Fruit fly (Drosophila melanogaster) whole organism, embryonic: ENCODE results near the gene CG11294.

Source experiments
- Abd-B ChIP-seq: fragments of 200-800 bp; sonication (Bioruptor generic); optimal IDR thresholded peaks from 2 replicates; lab custom pipeline; 2018; ENCODE audit warnings: missing biosample characterization, mild to moderate bottlenecking, missing genetic modification characterization, moderate library complexity
- Ada2b ChIP-seq: fragments of 200-800 bp; sonication (Bioruptor generic); IDR thresholded peaks from 2 replicates; pipeline ENCODE4 v1.3.6; 2022; ENCODE audit warnings: missing biosample characterization, missing genetic modification characterization
- Asciz ChIP-seq: fragments of 200-800 bp; sonication (Bioruptor generic); optimal IDR thresholded peaks from 2 replicates; lab custom pipeline; 2017; ENCODE audit warnings: missing biosample characterization, mild to moderate bottlenecking, missing genetic modification characterization, missing genetic modification reagents
- BEAF-32 ChIP-seq: fragments of 200-800 bp; sonication (Bioruptor generic); optimal IDR thresholded peaks from 3 replicates; lab custom pipeline; 2017; ENCODE audit warnings: missing biosample characterization, missing genetic modification characterization, mild to moderate bottlenecking, moderate library complexity, missing genetic modification reagents
- CG10366 ChIP-seq: fragments of 200-800 bp; sonication (Bioruptor generic); IDR thresholded peaks from 2 replicates; pipeline ENCODE4 v1.3.6; 2022; ENCODE audit warnings: missing biosample characterization, missing genetic modification characterization
- CG10959 ChIP-seq: fragments of 200-800 bp; sonication (Bioruptor generic); IDR thresholded peaks from 2 replicates; pipeline ENCODE4 v1.3.6; 2022; ENCODE audit warnings: missing biosample characterization, missing genetic modification characterization
- CG11560 ChIP-seq: fragments of 200-800 bp; sonication (Bioruptor generic); IDR thresholded peaks from 3 replicates; pipeline ENCODE4 v1.3.6; 2022; ENCODE audit warnings: missing biosample characterization, missing genetic modification characterization
- CG12104 ChIP-seq: fragments of 200-800 bp; sonication (Bioruptor generic); optimal IDR thresholded peaks from 3 replicates; lab custom pipeline; 2016; ENCODE audit warnings: missing biosample characterization, missing genetic modification characterization
- CG14441 ChIP-seq: fragments of 200-800 bp; sonication (Bioruptor generic); IDR thresholded peaks from 2 replicates; pipeline ENCODE4 v1.3.6; 2022; ENCODE audit warnings: missing biosample characterization, missing genetic modification characterization
- CG14965 ChIP-seq: fragments of 200-800 bp; sonication (Bioruptor generic); optimal IDR thresholded peaks from 2 replicates; lab custom pipeline; 2016; ENCODE audit warnings: missing biosample characterization, missing genetic modification characterization, borderline replicate concordance
- CG15269 ChIP-seq: fragments of 200-800 bp; sonication (Bioruptor generic); optimal IDR thresholded peaks from 2 replicates; lab custom pipeline; 2018; ENCODE audit warnings: missing biosample characterization, mild to moderate bottlenecking, missing genetic modification characterization, moderate library complexity
- CG16863 ChIP-seq: fragments of 200-800 bp; sonication (Bioruptor generic); optimal IDR thresholded peaks from 3 replicates; lab custom pipeline; 2016; ENCODE audit warnings: missing biosample characterization, missing genetic modification characterization
- CG32772 ChIP-seq: fragments of 200-800 bp; sonication (Bioruptor generic); IDR thresholded peaks from 2 replicates; pipeline ENCODE4 v1.3.6; 2022; ENCODE audit warnings: missing biosample characterization, missing genetic modification characterization
- CG3407 ChIP-seq: fragments of 200-800 bp; sonication (Bioruptor generic); optimal IDR thresholded peaks from 2 replicates; lab custom pipeline; 2018; ENCODE audit warnings: missing biosample characterization, mild to moderate bottlenecking, missing genetic modification characterization
- CG3847 ChIP-seq: fragments of 200-800 bp; sonication (Bioruptor generic); IDR thresholded peaks from 2 replicates; pipeline ENCODE4 v1.3.6; 2022; ENCODE audit warnings: missing biosample characterization, missing genetic modification characterization
- CG7963 ChIP-seq: fragments of 200-800 bp; sonication (Bioruptor generic); IDR thresholded peaks from 3 replicates; pipeline ENCODE4 v1.3.6; 2022; ENCODE audit warnings: missing biosample characterization, missing genetic modification characterization; ENCODE audit not compliant: partially characterized antibody
- CG8089 ChIP-seq: fragments of 200-800 bp; sonication (Bioruptor generic); optimal IDR thresholded peaks from 3 replicates; lab custom pipeline; 2016; ENCODE audit warnings: missing biosample characterization, missing genetic modification characterization
- CG9876 ChIP-seq: fragments of 200-800 bp; sonication (Bioruptor generic); optimal IDR thresholded peaks from 2 replicates; lab custom pipeline; 2016; ENCODE audit warnings: missing biosample characterization, missing genetic modification characterization
- ERR ChIP-seq: fragments of 200-800 bp; sonication (Bioruptor generic); optimal IDR thresholded peaks from 2 replicates; lab custom pipeline; 2016; ENCODE audit warnings: missing biosample characterization, missing genetic modification characterization
- Eip74EF ChIP-seq, 2 experiments: fragments of 200-800 bp in 1 of 2; fragments of >200 bp in 1 of 2; sonication (Bioruptor generic) in 1 of 2; optimal IDR thresholded peaks; 2 replicates each; lab custom pipeline; 2017 to 2019; ENCODE audit warnings: missing biosample characterization in 2 of 2, missing genetic modification characterization in 2 of 2, mild to moderate bottlenecking in 1 of 2, moderate library complexity in 1 of 2
- Ets65A ChIP-seq: fragments of 200-800 bp; sonication (Bioruptor generic); peaks from one replicate; lab custom pipeline; 2016; ENCODE audit warnings: missing biosample characterization, missing genetic modification characterization
- H15 ChIP-seq: fragments of 200-800 bp; sonication (Bioruptor generic); IDR thresholded peaks from 3 replicates; pipeline ENCODE4 v1.3.6; 2022; ENCODE audit warnings: missing biosample characterization, missing genetic modification characterization
- Hmx ChIP-seq: fragments of 200-800 bp; sonication (Bioruptor generic); optimal IDR thresholded peaks from 2 replicates; lab custom pipeline; 2016; ENCODE audit warnings: missing biosample characterization, missing genetic modification characterization
- Hr78 ChIP-seq, 2 experiments: fragments of 200-800 bp in 1 of 2; fragments of >200 bp in 1 of 2; sonication (Bioruptor generic) in 1 of 2; optimal IDR thresholded peaks; 2 replicates each; lab custom pipeline; 2017 to 2019; ENCODE audit warnings: missing biosample characterization in 2 of 2, missing genetic modification characterization in 2 of 2, mild to moderate bottlenecking in 1 of 2, moderate library complexity in 1 of 2
- Mes4 ChIP-seq: fragments of 200-800 bp; sonication (Bioruptor generic); optimal IDR thresholded peaks from 2 replicates; lab custom pipeline; 2016; ENCODE audit warnings: missing biosample characterization, missing genetic modification characterization
- Sry-β ChIP-seq: fragments of 200-800 bp; sonication (Bioruptor generic); optimal IDR thresholded peaks from 2 replicates; lab custom pipeline; 2018; ENCODE audit warnings: missing biosample characterization, mild to moderate bottlenecking, missing genetic modification characterization, moderate library complexity
- al ChIP-seq: fragments of 200-800 bp; sonication (Bioruptor generic); IDR thresholded peaks from 2 replicates; pipeline ENCODE4 v1.3.6; 2022; ENCODE audit warnings: missing biosample characterization, missing genetic modification characterization
- ara ChIP-seq: fragments of 200-800 bp; sonication (Bioruptor generic); IDR thresholded peaks from 2 replicates; pipeline ENCODE4 v1.3.6; 2022; ENCODE audit warnings: missing biosample characterization, missing genetic modification characterization
- ase ChIP-seq: fragments of 200-800 bp; sonication (Bioruptor generic); IDR thresholded peaks from 3 replicates; pipeline ENCODE4 v1.3.6; 2022; ENCODE audit warnings: missing biosample characterization, missing genetic modification characterization
- ash1 ChIP-seq: fragments of 200-800 bp; sonication (Bioruptor generic); optimal IDR thresholded peaks from 2 replicates; lab custom pipeline; 2018; ENCODE audit warnings: missing biosample characterization, mild to moderate bottlenecking, missing genetic modification characterization
- dati ChIP-seq: fragments of 200-800 bp; sonication (Bioruptor generic); IDR thresholded peaks from 2 replicates; pipeline ENCODE4 v1.3.6; 2022; ENCODE audit warnings: missing biosample characterization, missing genetic modification characterization
- disco-r ChIP-seq: fragments of 200-800 bp; sonication (Bioruptor generic); optimal IDR thresholded peaks from 2 replicates; lab custom pipeline; 2016; ENCODE audit warnings: missing biosample characterization, missing genetic modification characterization
- dysf ChIP-seq: fragments of 200-800 bp; sonication (Bioruptor generic); IDR thresholded peaks from 3 replicates; pipeline ENCODE4 v1.3.6; 2022; ENCODE audit warnings: missing biosample characterization, missing genetic modification characterization
- fd3F ChIP-seq: fragments of 200-800 bp; sonication (Bioruptor generic); optimal IDR thresholded peaks from 2 replicates; lab custom pipeline; 2018; ENCODE audit warnings: missing biosample characterization, mild to moderate bottlenecking, missing genetic modification characterization, moderate library complexity
- fd64A ChIP-seq: fragments of 200-800 bp; sonication (Bioruptor generic); optimal IDR thresholded peaks from 3 replicates; lab custom pipeline; 2018; ENCODE audit warnings: missing biosample characterization, mild to moderate bottlenecking, missing genetic modification characterization
- fru ChIP-seq: fragments of >200 bp; optimal IDR thresholded peaks from 2 replicates; lab custom pipeline; 2017
- ftz-f1 ChIP-seq: fragments of 200-800 bp; sonication (Bioruptor generic); optimal IDR thresholded peaks from 2 replicates; lab custom pipeline; 2016; ENCODE audit warnings: missing biosample characterization, missing genetic modification characterization
- gro ChIP-seq: fragments of 200-800 bp; sonication (Bioruptor generic); optimal IDR thresholded peaks from 2 replicates; lab custom pipeline; 2016; ENCODE audit warnings: missing biosample characterization, missing genetic modification characterization
- gt ChIP-seq: fragments of 200-800 bp; sonication (Bioruptor generic); IDR thresholded peaks from 2 replicates; pipeline ENCODE4 v1.3.6; 2022; ENCODE audit warnings: missing biosample characterization, missing genetic modification characterization
- kay ChIP-seq: fragments of 200-800 bp; sonication (Bioruptor generic); optimal IDR thresholded peaks from 2 replicates; lab custom pipeline; 2016; ENCODE audit warnings: missing biosample characterization, missing genetic modification characterization
- mirr ChIP-seq: fragments of 200-800 bp; sonication (Bioruptor generic); optimal IDR thresholded peaks from 3 replicates; lab custom pipeline; 2018; ENCODE audit warnings: missing biosample characterization, mild to moderate bottlenecking, missing genetic modification characterization
- nerfin-2 ChIP-seq: fragments of 200-800 bp; sonication (Bioruptor generic); IDR thresholded peaks from 2 replicates; pipeline ENCODE4 v1.3.6; 2022; ENCODE audit warnings: missing biosample characterization, missing genetic modification characterization; ENCODE audit not compliant: partially characterized antibody
- oc ChIP-seq: fragments of 200-800 bp; sonication (Bioruptor generic); optimal IDR thresholded peaks from 2 replicates; lab custom pipeline; 2018; ENCODE audit warnings: missing biosample characterization, mild to moderate bottlenecking, missing genetic modification characterization, moderate library complexity
- schlank ChIP-seq: fragments of 200-800 bp; sonication (Bioruptor generic); optimal IDR thresholded peaks from 2 replicates; lab custom pipeline; 2018; ENCODE audit warnings: missing biosample characterization, mild to moderate bottlenecking, missing genetic modification characterization
- sens ChIP-seq: fragments of 200-800 bp; sonication (Bioruptor generic); peaks from one replicate; lab custom pipeline; 2016; ENCODE audit warnings: missing biosample characterization, missing genetic modification characterization
- sima ChIP-seq: fragments of 200-800 bp; sonication (Bioruptor generic); optimal IDR thresholded peaks from 2 replicates; lab custom pipeline; 2016; ENCODE audit warnings: missing biosample characterization, missing genetic modification characterization
- so ChIP-seq: fragments of 200-800 bp; sonication (Bioruptor generic); IDR thresholded peaks from 3 replicates; pipeline ENCODE4 v1.3.6; 2022; ENCODE audit warnings: missing biosample characterization, missing genetic modification characterization
- stc ChIP-seq: fragments of 200-800 bp; sonication (Bioruptor generic); IDR thresholded peaks from 2 replicates; pipeline ENCODE4 v1.3.6; 2022; ENCODE audit warnings: missing biosample characterization, missing genetic modification characterization
- trem ChIP-seq: fragments of 200-800 bp; optimal IDR thresholded peaks from 3 replicates; lab custom pipeline; 2019; ENCODE audit warnings: missing biosample characterization, mild to moderate bottlenecking, missing genetic modification characterization, moderate library complexity
- unpg ChIP-seq: fragments of 200-800 bp; sonication (Bioruptor generic); optimal IDR thresholded peaks from 3 replicates; lab custom pipeline; 2018; ENCODE audit warnings: missing biosample characterization, mild to moderate bottlenecking, missing genetic modification characterization, moderate library complexity
- vvl ChIP-seq: fragments of 200-800 bp; sonication (Bioruptor generic); IDR thresholded peaks from 2 replicates; pipeline ENCODE4 v1.3.6; 2022; ENCODE audit warnings: missing biosample characterization, missing genetic modification characterization

CG11294 gene

dm6 chrX:8681189-8681821 is 12.1 kb downstream of the CG11294 start, which contains the start of gene CAH3 (continued):
- peak; percentile 80 for TF ChIP-seq Hmx (GFP tag; lab: Kevin White, UChicago)
- peak; percentile 91 for TF ChIP-seq so (GFP tag; lab: Robert Waterston, UW)
- TF ChIP-seq oc (tag; lab: Kevin White, UChicago) = peak; percentile 98
- TF ChIP-seq vvl = peak; percentile 95
- peak; percentile 82 for TF ChIP-seq al (GFP tag; lab: Robert Waterston, UW)
- peak; percentile 90 for TF ChIP-seq Ada2b (GFP tag; lab: Robert Waterston, UW)
- TF ChIP-seq gro = peak; percentile 93
- peak; percentile 86 for TF ChIP-seq fd3F (GFP tag; lab: Kevin White, UChicago)
- TF ChIP-seq CG10959 = peak; percentile 79
- peak; percentile 85 for TF ChIP-seq Asciz (GFP tag; lab: Kevin White, UChicago)
- peak; percentile 76 for TF ChIP-seq dati (GFP tag; lab: Robert Waterston, UW)
- TF ChIP-seq unpg (GFP tag; lab: Kevin White, UChicago) = peak; percentile 96
- peak; percentile 91 for TF ChIP-seq CG10366 (GFP tag; lab: Robert Waterston, UW)
- peak; percentile 90 for TF ChIP-seq CG9876 (GFP tag; lab: Kevin White, UChicago)
- TF ChIP-seq Sry-β (GFP tag; lab: Kevin White, UChicago) = peak; percentile 48
- TF ChIP-seq CG11560 = peak; percentile 64; the same call in 2 of the 3 replicates
- TF ChIP-seq ash1 (GFP tag; lab: Kevin White, UChicago) = peak; percentile 68
- TF ChIP-seq gt (GFP tag; lab: Robert Waterston, UW) = peak; percentile 77
- peak; percentile 85 for TF ChIP-seq fd64A
- peak; percentile 90 for TF ChIP-seq schlank
- no peak for TF ChIP-seq nerfin-2
- peak; percentile 88 for TF ChIP-seq stc (GFP tag; lab: Robert Waterston, UW)
- peak; percentile 85 for TF ChIP-seq ase
- peak; percentile 92 for TF ChIP-seq CG8089 (GFP tag; lab: Kevin White, UChicago)
- peak; percentile 94 for TF ChIP-seq CG16863 (GFP tag; lab: Kevin White, UChicago)
- peak in 1 of 2 experiments; percentile 66 for TF ChIP-seq Hr78 (GFP tag; optimal IDR thresholded peaks at IDR 0.05; lab: Kevin White, UChicago)
- TF ChIP-seq, all 482 proteins: peak for 441

dm6 chrX:8677434-8677833 is 16.0 kb downstream of the CG11294 start:
- TF ChIP-seq Abd-B (GFP tag; lab: Kevin White, UChicago) = peak; percentile 85
- no peak for TF ChIP-seq BEAF-32 (GFP tag; lab: Kevin White, UChicago)
- TF ChIP-seq Mes4 (GFP tag; lab: Kevin White, UChicago) = no peak
- TF ChIP-seq ftz-f1 (GFP tag; lab: Kevin White, UChicago) = no peak
- TF ChIP-seq CG7963 (GFP tag; lab: Robert Waterston, UW) = no peak
- TF ChIP-seq CG14441 (GFP tag; lab: Robert Waterston, UW) = peak; percentile 64
- peak; percentile 98 for TF ChIP-seq sens (GFP tag; lab: Kevin White, UChicago)
- TF ChIP-seq CG3407 (GFP tag; lab: Kevin White, UChicago) = no peak
- TF ChIP-seq dysf (GFP tag; lab: Robert Waterston, UW) = peak; percentile 60
- peak; percentile 29 for TF ChIP-seq sima (GFP tag; lab: Kevin White, UChicago)
- no peak for TF ChIP-seq ara
- no peak for TF ChIP-seq fru (lab: Kevin White, UChicago)
- TF ChIP-seq CG3847 (GFP tag; lab: Robert Waterston, UW) = no peak
- TF ChIP-seq CG15269 (tag; lab: Kevin White, UChicago) = no peak
- TF ChIP-seq H15 (GFP tag; lab: Robert Waterston, UW) = peak; percentile 79
- no peak for TF ChIP-seq Ets65A
- no peak for TF ChIP-seq disco-r (GFP tag; lab: Kevin White, UChicago)
- TF ChIP-seq kay (GFP tag; lab: Kevin White, UChicago) = peak; percentile 43
- TF ChIP-seq mirr (GFP tag; lab: Kevin White, UChicago) = no peak
- TF ChIP-seq CG32772 = no peak
- TF ChIP-seq trem (tag; lab: Kevin White, UChicago) = no peak
- TF ChIP-seq ERR (GFP tag; lab: Kevin White, UChicago) = peak; percentile 56
- peak in 1 of 2 experiments; percentile 90 for TF ChIP-seq Eip74EF (GFP tag; optimal IDR thresholded peaks at IDR 0.05; lab: Kevin White, UChicago)
- TF ChIP-seq CG12104 (GFP tag; lab: Kevin White, UChicago) = no peak
- TF ChIP-seq CG14965 (GFP tag; lab: Kevin White, UChicago) = no peak
